Fruit fly (Drosophila melanogaster) whole organism, embryonic: ENCODE measurements around the gene Dhc93AB.

Experiments used
- Blimp-1 ChIP-seq: fragments of 200-800 bp; sonication (Bioruptor generic); optimal IDR thresholded peaks from 3 replicates; lab custom pipeline; 2018; ENCODE audit warnings: missing biosample characterization, missing genetic modification characterization, mild to moderate bottlenecking, moderate library complexity, missing genetic modification reagents
- CG10209 ChIP-seq: fragments of 200-800 bp; sonication (Bioruptor generic); optimal IDR thresholded peaks from 3 replicates; lab custom pipeline; 2017; ENCODE audit warnings: missing biosample characterization, mild to moderate bottlenecking, missing genetic modification characterization, missing genetic modification reagents
- CG10543 ChIP-seq: fragments of 200-800 bp; sonication (Bioruptor generic); optimal IDR thresholded peaks from 3 replicates; lab custom pipeline; 2017; ENCODE audit warnings: missing biosample characterization, mild to moderate bottlenecking, missing genetic modification characterization, moderate library complexity
- CG10959 ChIP-seq: fragments of 200-800 bp; sonication (Bioruptor generic); IDR thresholded peaks from 2 replicates; pipeline ENCODE4 v1.3.6; 2022; ENCODE audit warnings: missing biosample characterization, missing genetic modification characterization
- CG13287 ChIP-seq: fragments of 200-800 bp; sonication (Bioruptor generic); IDR thresholded peaks from 2 replicates; pipeline ENCODE4 v1.3.6; 2022; ENCODE audit warnings: missing biosample characterization, missing genetic modification characterization; ENCODE audit not compliant: partially characterized antibody
- CG15696 ChIP-seq: fragments of 200-800 bp; sonication (Bioruptor generic); optimal IDR thresholded peaks from 2 replicates; lab custom pipeline; 2019; ENCODE audit warnings: missing biosample characterization, mild to moderate bottlenecking, missing genetic modification characterization, moderate library complexity
- CG17328 ChIP-seq: fragments of 200-800 bp; sonication (Bioruptor generic); IDR thresholded peaks from 2 replicates; pipeline ENCODE4 v1.3.6; 2022; ENCODE audit warnings: missing biosample characterization, missing genetic modification characterization
- CG2199 ChIP-seq: fragments of 200-800 bp; sonication (Bioruptor generic); IDR thresholded peaks from 3 replicates; pipeline ENCODE4 v1.3.6; 2022; ENCODE audit warnings: missing biosample characterization, missing genetic modification characterization
- CG32532 ChIP-seq: fragments of 200-800 bp; sonication (Bioruptor generic); IDR thresholded peaks from 2 replicates; pipeline ENCODE4 v1.3.6; 2022; ENCODE audit warnings: missing biosample characterization, missing genetic modification characterization
- CG5953 ChIP-seq: fragments of 200-800 bp; sonication (Bioruptor generic); IDR thresholded peaks from 2 replicates; pipeline ENCODE4 v1.3.6; 2022; ENCODE audit warnings: missing biosample characterization, missing genetic modification characterization
- CG6791 ChIP-seq: fragments of 200-800 bp; sonication (Bioruptor generic); IDR thresholded peaks from 3 replicates; pipeline ENCODE4 v1.3.6; 2022; ENCODE audit warnings: missing biosample characterization, missing genetic modification characterization; ENCODE audit not compliant: partially characterized antibody
- CG7372 ChIP-seq: fragments of 200-800 bp; sonication (Bioruptor generic); IDR thresholded peaks from 2 replicates; pipeline ENCODE4 v1.3.6; 2022; ENCODE audit warnings: missing biosample characterization, missing genetic modification characterization
- CG8290 ChIP-seq, 3 experiments: fragments of 200-800 bp; sonication (Bioruptor generic); optimal IDR thresholded peaks; 2 replicates each; lab custom pipeline; 2016 to 2019; ENCODE audit warnings: missing biosample characterization in 3 of 3, missing genetic modification characterization in 3 of 3, mild to moderate bottlenecking in 2 of 3, moderate library complexity in 1 of 3
- CG8924 ChIP-seq: fragments of 200-800 bp; optimal IDR thresholded peaks from 3 replicates; lab custom pipeline; 2019; ENCODE audit warnings: missing biosample characterization, mild to moderate bottlenecking, missing genetic modification characterization, moderate library complexity
- CG9932 ChIP-seq: fragments of 200-800 bp; sonication (Bioruptor generic); IDR thresholded peaks from 2 replicates; pipeline ENCODE4 v1.3.6; 2022; ENCODE audit warnings: missing biosample characterization, missing genetic modification characterization
- E2f2 ChIP-seq: fragments of 200-800 bp; sonication (Bioruptor generic); IDR thresholded peaks from 2 replicates; pipeline ENCODE4 v1.3.6; 2022; ENCODE audit warnings: missing biosample characterization, missing genetic modification characterization
- H15 ChIP-seq: fragments of 200-800 bp; sonication (Bioruptor generic); IDR thresholded peaks from 3 replicates; pipeline ENCODE4 v1.3.6; 2022; ENCODE audit warnings: missing biosample characterization, missing genetic modification characterization
- HLH3B ChIP-seq: fragments of 200-800 bp; sonication (Bioruptor generic); IDR thresholded peaks from 2 replicates; pipeline ENCODE4 v1.3.6; 2022; ENCODE audit warnings: missing biosample characterization, missing genetic modification characterization
- Lpt ChIP-seq: fragments of >200 bp; optimal IDR thresholded peaks from 2 replicates; lab custom pipeline; 2018; ENCODE audit warnings: missing biosample characterization, missing genetic modification characterization
- Max ChIP-seq: fragments of 200-800 bp; sonication (Bioruptor generic); optimal IDR thresholded peaks from 2 replicates; lab custom pipeline; 2016; ENCODE audit warnings: missing biosample characterization, mild to moderate bottlenecking, missing genetic modification characterization
- Med ChIP-seq: fragments of 200-800 bp; sonication (Bioruptor generic); peaks from one replicate; lab custom pipeline; 2016; ENCODE audit warnings: missing biosample characterization, missing genetic modification characterization, mild to moderate bottlenecking, inconsistent platforms, moderate library complexity
- Oli ChIP-seq: fragments of 200-800 bp; sonication (Bioruptor generic); optimal IDR thresholded peaks from 2 replicates; lab custom pipeline; 2018; ENCODE audit warnings: missing biosample characterization, mild to moderate bottlenecking, missing genetic modification characterization, moderate library complexity
- Ptx1 ChIP-seq: fragments of 200-800 bp; sonication (Bioruptor generic); IDR thresholded peaks from 2 replicates; pipeline ENCODE4 v1.3.6; 2022; ENCODE audit warnings: missing biosample characterization, missing genetic modification characterization
- Spps ChIP-seq: fragments of 200-800 bp; sonication (Bioruptor generic); optimal IDR thresholded peaks from 2 replicates; lab custom pipeline; 2018; ENCODE audit warnings: missing biosample characterization, mild to moderate bottlenecking, missing genetic modification characterization
- chinmo ChIP-seq: fragments of 200-800 bp; sonication (Bioruptor generic); IDR thresholded peaks from 4 replicates; pipeline ENCODE4 v1.3.6; 2022; ENCODE audit warnings: missing biosample characterization, missing genetic modification characterization; ENCODE audit not compliant: partially characterized antibody
- ci ChIP-seq: fragments of 200-800 bp; sonication (Bioruptor generic); IDR thresholded peaks from 3 replicates; pipeline ENCODE4 v1.3.6; 2022; ENCODE audit warnings: missing biosample characterization, missing genetic modification characterization
- crol ChIP-seq: fragments of 200-800 bp; sonication (Bioruptor generic); IDR thresholded peaks from 2 replicates; pipeline ENCODE4 v1.3.6; 2022; ENCODE audit warnings: missing biosample characterization, missing genetic modification characterization
- dan ChIP-seq: fragments of 200-800 bp; sonication (Bioruptor generic); IDR thresholded peaks from 2 replicates; pipeline ENCODE4 v1.3.6; 2022; ENCODE audit warnings: missing biosample characterization, missing genetic modification characterization
- dpn ChIP-seq, 2 experiments: fragments of 200-800 bp; sonication (Bioruptor generic); optimal IDR thresholded peaks; 3 replicates each; lab custom pipeline; 2016; ENCODE audit warnings: missing biosample characterization in 2 of 2, missing genetic modification characterization in 2 of 2
- dysf ChIP-seq: fragments of 200-800 bp; sonication (Bioruptor generic); IDR thresholded peaks from 3 replicates; pipeline ENCODE4 v1.3.6; 2022; ENCODE audit warnings: missing biosample characterization, missing genetic modification characterization
- en ChIP-seq: fragments of 200-800 bp; sonication (Bioruptor generic); optimal IDR thresholded peaks from 2 replicates; lab custom pipeline; 2016; ENCODE audit warnings: missing biosample characterization, missing genetic modification characterization
- exex ChIP-seq: fragments of 200-800 bp; sonication (Bioruptor generic); optimal IDR thresholded peaks from 4 replicates; lab custom pipeline; 2018; ENCODE audit warnings: missing biosample characterization, mild to moderate bottlenecking, missing genetic modification characterization, moderate library complexity
- ftz-f1 ChIP-seq: fragments of 200-800 bp; sonication (Bioruptor generic); optimal IDR thresholded peaks from 2 replicates; lab custom pipeline; 2016; ENCODE audit warnings: missing biosample characterization, missing genetic modification characterization
- her ChIP-seq: fragments of 200-800 bp; sonication (Bioruptor generic); optimal IDR thresholded peaks from 2 replicates; lab custom pipeline; 2016; ENCODE audit warnings: missing biosample characterization, missing genetic modification characterization
- kni ChIP-seq: fragments of 200-800 bp; sonication (Bioruptor generic); optimal IDR thresholded peaks from 3 replicates; lab custom pipeline; 2017; ENCODE audit warnings: mild to moderate bottlenecking, missing biosample characterization, missing genetic modification reagents, missing genetic modification characterization
- lab ChIP-seq: fragments of 200-800 bp; sonication (Bioruptor generic); optimal IDR thresholded peaks from 3 replicates; lab custom pipeline; 2017; ENCODE audit warnings: missing biosample characterization, missing genetic modification characterization, mild to moderate bottlenecking, moderate library complexity, missing genetic modification reagents
- lov ChIP-seq, 2 experiments: fragments of 200-800 bp in 1 of 2; fragments of >200 bp in 1 of 2; sonication (Bioruptor generic) in 1 of 2; IDR thresholded peaks in 1 of 2; optimal IDR thresholded peaks in 1 of 2; 2 replicates in 1 of 2; 3 replicates in 1 of 2; pipeline versions ENCODE4 v1.3.6 to Lab custom; 2017 to 2022; ENCODE audit warnings: missing biosample characterization in 1 of 2, missing genetic modification characterization in 1 of 2
- oc ChIP-seq: fragments of 200-800 bp; sonication (Bioruptor generic); optimal IDR thresholded peaks from 2 replicates; lab custom pipeline; 2018; ENCODE audit warnings: missing biosample characterization, mild to moderate bottlenecking, missing genetic modification characterization, moderate library complexity
- p53 ChIP-seq: fragments of 200-800 bp; sonication (Bioruptor generic); optimal IDR thresholded peaks from 2 replicates; lab custom pipeline; 2016; ENCODE audit warnings: missing biosample characterization, missing genetic modification characterization
- prd ChIP-seq, 3 experiments: fragments of >200 bp in 2 of 3; fragments of 200-800 bp in 1 of 3; sonication (Bioruptor generic) in 1 of 3; optimal IDR thresholded peaks in 2 of 3; IDR thresholded peaks in 1 of 3; 2 replicates in 2 of 3; 3 replicates in 1 of 3; pipeline versions ENCODE4 v1.3.6 to Lab custom; 2017 to 2022; ENCODE audit warnings: missing biosample characterization in 1 of 3, missing genetic modification characterization in 1 of 3
- ro ChIP-seq: fragments of 200-800 bp; sonication (Bioruptor generic); IDR thresholded peaks from 2 replicates; pipeline ENCODE4 v1.3.6; 2022; ENCODE audit warnings: missing biosample characterization, missing genetic modification characterization
- sd ChIP-seq: fragments of 200-800 bp; sonication (Bioruptor generic); optimal IDR thresholded peaks from 3 replicates; lab custom pipeline; 2018; ENCODE audit warnings: missing biosample characterization, mild to moderate bottlenecking, missing genetic modification characterization, moderate library complexity
- sob ChIP-seq: fragments of 200-800 bp; sonication (Bioruptor generic); IDR thresholded peaks from 2 replicates; pipeline ENCODE4 v1.3.6; 2022; ENCODE audit warnings: missing biosample characterization, missing genetic modification characterization
- tio ChIP-seq: fragments of 200-800 bp; sonication (Bioruptor generic); optimal IDR thresholded peaks from 2 replicates; lab custom pipeline; 2017; ENCODE audit warnings: missing biosample characterization, missing genetic modification characterization, inconsistent platforms
- zfh2 ChIP-seq: fragments of 200-800 bp; sonication (Bioruptor generic); optimal IDR thresholded peaks from 2 replicates; lab custom pipeline; 2016; ENCODE audit warnings: missing biosample characterization, missing genetic modification characterization

The Dhc93AB gene

DNA sequence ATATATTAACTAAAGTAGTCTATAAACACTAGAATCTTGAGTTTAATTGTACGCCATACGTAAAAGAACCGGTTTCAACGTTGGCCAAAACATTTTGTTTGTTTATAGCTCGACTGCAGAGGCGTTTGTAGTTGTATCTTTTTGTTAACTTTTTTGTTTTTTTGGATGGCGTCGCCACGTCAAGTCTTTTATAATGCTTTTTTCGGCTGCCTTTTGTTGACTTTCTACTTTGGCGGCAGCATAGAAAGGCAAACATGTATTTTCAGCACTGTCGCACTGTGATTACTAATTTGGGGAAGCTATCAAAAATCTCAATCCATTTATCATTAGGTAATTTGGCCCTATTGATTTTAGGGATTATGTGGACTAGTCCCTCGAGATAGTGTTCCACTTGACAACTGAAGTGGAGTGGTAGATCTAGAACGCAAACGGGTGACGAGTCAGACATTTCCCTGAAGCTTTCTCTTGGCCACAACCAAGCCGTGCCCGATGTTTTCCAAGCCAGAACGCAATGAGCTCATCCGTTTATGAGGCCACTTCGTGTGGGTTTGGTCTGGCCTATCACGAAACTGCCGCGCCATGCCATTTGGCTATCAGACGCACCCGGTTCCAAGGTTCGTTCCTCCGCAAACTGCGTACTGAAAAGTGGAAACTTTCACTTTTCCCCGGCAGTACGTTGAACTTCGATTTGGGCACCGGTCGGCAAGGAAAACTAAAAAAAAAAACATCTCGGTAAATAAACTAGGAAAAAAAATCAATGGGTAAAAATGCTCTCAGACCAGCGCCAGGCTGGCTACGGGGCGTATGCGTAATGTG is 24.4 kb upstream of the Dhc93AB start:
- TF ChIP-seq CG10543 (GFP tag; lab: Kevin White, UChicago) = peak; percentile 41
- TF ChIP-seq CG9932 (GFP tag; lab: Robert Waterston, UW) = 0 out of 2 replicates have a peak, but pooled peaks have one; percentile 9
- 0 out of 2 replicates have a peak, but pooled peaks have one; percentile 16 for TF ChIP-seq CG5953 (GFP tag; lab: Robert Waterston, UW)
- TF ChIP-seq kni = peak; percentile 66
- 0 out of 2 replicates have a peak, but pooled peaks have one; percentile 15 for TF ChIP-seq crol (GFP tag; lab: Robert Waterston, UW)
- TF ChIP-seq Blimp-1 = peak; percentile 93
- 0 out of 4 replicates have a peak, but pooled peaks have one; percentile 60 for TF ChIP-seq chinmo (GFP tag; lab: Robert Waterston, UW)
- TF ChIP-seq Spps (tag; lab: Kevin White, UChicago) = no peak
- peak; percentile 53 for TF ChIP-seq lab (GFP tag; lab: Kevin White, UChicago)
- no peak for TF ChIP-seq CG8290 (GFP tag; optimal IDR thresholded peaks at IDR 0.05; lab: Kevin White, UChicago)
- TF ChIP-seq CG8290 (tag; optimal IDR thresholded peaks at IDR 0.05; lab: Kevin White, UChicago) = no peak
- no peak for TF ChIP-seq CG10959 (GFP tag; lab: Robert Waterston, UW)
- peak; percentile 3 for TF ChIP-seq sd (tag; lab: Kevin White, UChicago)
- peak; percentile 55 for TF ChIP-seq Med (GFP tag; lab: Kevin White, UChicago)
- peak; percentile 33 for TF ChIP-seq CG8924 (tag; lab: Kevin White, UChicago)
- TF ChIP-seq CG7372 (GFP tag; lab: Robert Waterston, UW) = peak; percentile 67; the same call in 1 of the 2 replicates
- 0 out of 3 replicates have a peak, but pooled peaks have one; percentile 11 for TF ChIP-seq ci (GFP tag; lab: Robert Waterston, UW)
- TF ChIP-seq CG6791 = 0 out of 3 replicates have a peak, but pooled peaks have one; percentile 21
- 0 out of 2 replicates have a peak, but pooled peaks have one; percentile 28 for TF ChIP-seq E2f2 (GFP tag; lab: Robert Waterston, UW)
- TF ChIP-seq zfh2 (GFP tag; lab: Kevin White, UChicago) = no peak
- TF ChIP-seq exex = peak; percentile 8
- peak; percentile 15; the same call in 1 of the 3 replicates for TF ChIP-seq CG2199 (GFP tag; lab: Robert Waterston, UW)
- TF ChIP-seq Lpt (GFP tag; lab: Kevin White, UChicago) = no peak
- peak; percentile 18 for TF ChIP-seq oc (tag; lab: Kevin White, UChicago)

DNA sequence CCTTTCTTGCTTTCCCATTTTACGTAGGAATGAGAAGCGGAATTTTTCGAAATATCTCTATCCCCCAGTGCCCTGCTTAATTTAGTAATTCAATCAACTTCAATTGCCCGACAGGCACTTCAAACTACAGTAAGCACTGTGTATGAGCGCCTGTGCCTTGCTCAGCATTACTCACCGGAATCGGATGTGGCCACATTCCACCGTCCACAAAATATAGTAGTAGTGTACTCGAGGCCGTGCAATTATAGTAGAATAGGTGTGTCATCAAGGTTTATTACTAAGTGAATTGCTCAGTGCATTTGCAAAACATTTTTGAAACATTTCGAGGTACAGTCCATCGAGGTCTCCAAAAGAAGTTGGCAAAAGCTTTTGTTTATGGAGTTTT is 23.4 kb upstream of the Dhc93AB start:
- TF ChIP-seq CG17328 (GFP tag; lab: Robert Waterston, UW) = 0 out of 2 replicates have a peak, but pooled peaks have one; percentile 24
- TF ChIP-seq ro = no peak
- TF ChIP-seq Ptx1 (GFP tag; lab: Robert Waterston, UW) = 0 out of 2 replicates have a peak, but pooled peaks have one; percentile 17
- peak; percentile 40; the same call in 1 of the 2 replicates for TF ChIP-seq sob (GFP tag; lab: Robert Waterston, UW)
- TF ChIP-seq en = no peak
- TF ChIP-seq dpn (GFP tag; optimal IDR thresholded peaks at IDR 0.05; lab: Kevin White, UChicago) = no peak
- TF ChIP-seq CG10209 (GFP tag; lab: Kevin White, UChicago) = no peak
- TF ChIP-seq ftz-f1 (GFP tag; lab: Kevin White, UChicago) = peak; percentile 32
- TF ChIP-seq Max (GFP tag; lab: Kevin White, UChicago) = no peak
- no peak for TF ChIP-seq prd (optimal IDR thresholded peaks at IDR 0.05; lab: Kevin White, UChicago)
- 0 out of 3 replicates have a peak, but pooled peaks have one; percentile 14 for TF ChIP-seq prd (GFP tag; IDR thresholded peaks at IDR 0.05; lab: Robert Waterston, UW)
- peak; percentile 12 for TF ChIP-seq her (GFP tag; lab: Kevin White, UChicago)
- TF ChIP-seq CG15696 = no peak
- no peak for TF ChIP-seq CG13287 (GFP tag; lab: Robert Waterston, UW)
- peak; percentile 18 for TF ChIP-seq Oli (tag; lab: Kevin White, UChicago)
- TF ChIP-seq H15 (GFP tag; lab: Robert Waterston, UW) = peak; percentile 30; the same call in 1 of the 3 replicates
- peak; percentile 24; the same call in 1 of the 2 replicates for TF ChIP-seq CG32532 (GFP tag; lab: Robert Waterston, UW)
- no peak for TF ChIP-seq lov (optimal IDR thresholded peaks at IDR 0.05; lab: Kevin White, UChicago)
- TF ChIP-seq lov (GFP tag; IDR thresholded peaks at IDR 0.05; lab: Robert Waterston, UW) = 0 out of 3 replicates have a peak, but pooled peaks have one; percentile 44
- no peak for TF ChIP-seq dan (GFP tag; lab: Robert Waterston, UW)
- TF ChIP-seq p53 = no peak
- 0 out of 3 replicates have a peak, but pooled peaks have one; percentile 30 for TF ChIP-seq dysf (GFP tag; lab: Robert Waterston, UW)
- no peak for TF ChIP-seq CG8290 (GFP tag; optimal IDR thresholded peaks at IDR 0.05; lab: Kevin White, UChicago)
- peak in 1 of 2 experiments; percentile 48 for TF ChIP-seq CG8290 (tag; optimal IDR thresholded peaks at IDR 0.05; lab: Kevin White, UChicago)
- no peak for TF ChIP-seq tio
- TF ChIP-seq HLH3B (GFP tag; lab: Robert Waterston, UW) = 0 out of 2 replicates have a peak, but pooled peaks have one; percentile 21
